Fruit fly (Drosophila melanogaster) whole organism, pupa: ENCODE results near the gene CG10907.

Experiments
- CG13204 ChIP-seq: fragments of 200-800 bp; sonication (Bioruptor generic); optimal IDR thresholded peaks from 2 replicates; lab custom pipeline; 2018; ENCODE audit warnings: missing biosample characterization, mild to moderate bottlenecking, missing genetic modification characterization, moderate library complexity
- CG14655 ChIP-seq: fragments of 200-800 bp; sonication (Bioruptor generic); optimal IDR thresholded peaks from 3 replicates; lab custom pipeline; 2017; ENCODE audit warnings: mild to moderate bottlenecking, missing biosample characterization, missing genetic modification reagents, missing genetic modification characterization
- CG15710 ChIP-seq: fragments of 200-800 bp; sonication (Bioruptor generic); optimal IDR thresholded peaks from 2 replicates; lab custom pipeline; 2018; ENCODE audit warnings: missing biosample characterization, mild to moderate bottlenecking, missing genetic modification characterization, moderate library complexity
- CG17806 ChIP-seq: fragments of 200-800 bp; sonication (Bioruptor generic); optimal IDR thresholded peaks from 2 replicates; lab custom pipeline; 2018; ENCODE audit warnings: missing biosample characterization, mild to moderate bottlenecking, missing genetic modification characterization, moderate library complexity
- CG32121 ChIP-seq: fragments of 200-800 bp; sonication (Bioruptor generic); IDR thresholded peaks from 2 replicates; pipeline ENCODE4 v1.3.6; 2022; ENCODE audit warnings: missing biosample characterization, missing genetic modification characterization
- CG34367 ChIP-seq: fragments of 200-800 bp; sonication (Bioruptor generic); optimal IDR thresholded peaks from 2 replicates; lab custom pipeline; 2018; ENCODE audit warnings: missing biosample characterization, mild to moderate bottlenecking, missing genetic modification characterization
- CG4496 ChIP-seq: fragments of 200-800 bp; sonication (Bioruptor generic); IDR thresholded peaks from 3 replicates; pipeline ENCODE4 v1.3.6; 2022; ENCODE audit warnings: missing biosample characterization, missing genetic modification characterization
- CG8159 ChIP-seq: fragments of 200-800 bp; sonication (Bioruptor generic); optimal IDR thresholded peaks from 3 replicates; lab custom pipeline; 2018; ENCODE audit warnings: missing biosample characterization, mild to moderate bottlenecking, missing genetic modification characterization, moderate library complexity
- CG8301 ChIP-seq: fragments of 200-800 bp; sonication (Bioruptor generic); optimal IDR thresholded peaks from 2 replicates; lab custom pipeline; 2018; ENCODE audit warnings: missing biosample characterization, mild to moderate bottlenecking, missing genetic modification characterization
- Snoo ChIP-seq: fragments of 200-800 bp; sonication (Bioruptor generic); optimal IDR thresholded peaks from 3 replicates; lab custom pipeline; 2017; ENCODE audit warnings: missing biosample characterization, mild to moderate bottlenecking, missing genetic modification characterization, inconsistent platforms
- fd96Ca ChIP-seq: fragments of 200-800 bp; sonication (Bioruptor generic); IDR thresholded peaks from 3 replicates; pipeline ENCODE4 v1.3.6; 2022; ENCODE audit warnings: missing biosample characterization, missing genetic modification characterization

- TF ChIP-seq CG15710 (no peak), CG13204 (GFP tag; lab: Kevin White, UChicago) (no peak), Snoo (no peak), CG34367 (tag; lab: Kevin White, UChicago) (no peak), CG4496 (no peak), CG8159 (no peak), CG32121 (GFP tag; lab: Robert Waterston, UW) (no peak), CG8301 (tag; lab: Kevin White, UChicago) (no peak), fd96Ca (no peak), CG17806 (tag; lab: Kevin White, UChicago) (no peak), CG14655 (no peak)
These were observed 28.6 kb downstream of the CG10907 start, which contains the start of the genes CG11597 and CG5946 for dm6 chr3L:11821723-11822445.
